Worm (Caenorhabditis elegans): ENCODE data around the gene R11G10.4.

DNA sequence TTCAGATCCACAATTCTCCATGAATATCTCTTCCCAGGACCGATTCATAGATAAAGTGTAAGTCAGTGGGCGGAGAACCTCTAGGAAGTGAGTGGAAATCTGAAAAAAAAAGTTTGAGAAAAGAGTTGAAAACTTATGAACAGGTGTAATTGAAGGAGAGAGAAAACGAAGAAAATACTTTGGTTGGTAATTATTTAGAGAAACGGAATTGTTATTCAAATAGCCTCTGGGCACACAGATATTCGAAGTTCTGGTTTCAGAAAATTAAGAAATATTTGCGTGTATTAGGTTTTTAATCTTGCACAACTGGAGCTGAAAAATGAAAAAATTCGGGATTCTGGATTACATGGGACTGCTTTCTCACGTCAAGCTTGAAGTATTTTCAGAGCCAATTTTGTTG lies 26.7 kb upstream of the R11G10.4 start, which contains the start of gene T10G3.2:
- TF ChIP-seq ceh-83 (GFP tag; optimal IDR thresholded peaks at IDR 0.05) (no peak), snpc-4 (tag; optimal IDR thresholded peaks at IDR 0.05) (no peak), unc-62 (GFP tag; optimal IDR thresholded peaks at IDR 0.05) (no peak), unc-39 (tag; optimal IDR thresholded peaks at IDR 0.05) (no peak), elt-3 (tag; optimal IDR thresholded peaks at IDR 0.05) (no peak), nhr-12 (tag; optimal IDR thresholded peaks at IDR 0.05) (no peak), ztf-11 (tag; optimal IDR thresholded peaks at IDR 0.05) (no peak), nhr-237 (tag; optimal IDR thresholded peaks at IDR 0.05) (no peak), mab-5 (tag; optimal IDR thresholded peaks at IDR 0.05) (no peak), sem-2 (GFP tag; optimal IDR thresholded peaks at IDR 0.05) (no peak), tbx-8 (GFP tag; optimal IDR thresholded peaks at IDR 0.05) (no peak), lsy-2 (tag; optimal IDR thresholded peaks at IDR 0.05) (no peak), pha-4 (tag; optimal IDR thresholded peaks at IDR 0.05) (no peak), nhr-76 (tag; optimal IDR thresholded peaks at IDR 0.05) (no peak)
